Worm (Caenorhabditis elegans) whole organism, L4 larva: ENCODE data around the gene nlp-26.

Experiments
- F44E2.7 ChIP-seq: fragments of 200-800 bp; sonication (Bioruptor generic); IDR thresholded peaks from 2 replicates; pipeline ENCODE4 v2.1.2; 2022; ENCODE audit warnings: missing genetic modification characterization, missing compliant biosample characterization
- aly-2 ChIP-seq: sonication (generic microtip); optimal IDR thresholded peaks from 2 replicates; lab custom pipeline; 2018; ENCODE audit warnings: missing biosample characterization, missing genetic modification characterization
- attf-4 ChIP-seq: sonication (generic microtip); optimal IDR thresholded peaks from 3 replicates; lab custom pipeline; 2017; ENCODE audit warnings: missing biosample characterization, missing genetic modification characterization
- ceh-44 ChIP-seq: fragments of 200-800 bp; sonication (Bioruptor generic); IDR thresholded peaks from 2 replicates; pipeline ENCODE4 v1.3.6; 2022; ENCODE audit warnings: missing genetic modification reagents, missing genetic modification characterization, missing compliant biosample characterization
- dve-1 ChIP-seq: sonication (generic microtip); optimal IDR thresholded peaks from 2 replicates; lab custom pipeline; 2017; ENCODE audit warnings: antibody characterized with exemption, mild to moderate bottlenecking, missing genetic modification characterization, missing compliant biosample characterization; ENCODE audit not compliant: insufficient read depth
- fkh-10 ChIP-seq: fragments of 150-350 bp; optimal IDR thresholded peaks from 2 replicates; lab custom pipeline; 2014; ENCODE audit warnings: missing biosample characterization, missing genetic modification reagents, missing genetic modification characterization
- jun-1 ChIP-seq: fragments of 150-350 bp; optimal IDR thresholded peaks from 2 replicates; lab custom pipeline; 2014; ENCODE audit warnings: missing biosample characterization, missing genetic modification reagents, missing genetic modification characterization
- nhr-10 ChIP-seq: fragments of 150-350 bp; optimal IDR thresholded peaks from 2 replicates; lab custom pipeline; 2014; ENCODE audit warnings: missing biosample characterization, missing genetic modification characterization
- nhr-11 ChIP-seq: fragments of 150-350 bp; optimal IDR thresholded peaks from 2 replicates; lab custom pipeline; 2014; ENCODE audit warnings: missing biosample characterization, missing genetic modification characterization
- nhr-28 ChIP-seq: fragments of 150-350 bp; optimal IDR thresholded peaks from 2 replicates; lab custom pipeline; 2014; ENCODE audit warnings: missing biosample characterization, missing genetic modification characterization
- nhr-48 ChIP-seq: sonication (generic microtip); optimal IDR thresholded peaks from 2 replicates; lab custom pipeline; 2016; ENCODE audit warnings: mild to moderate bottlenecking, missing genetic modification characterization, missing compliant biosample characterization

- no peak for TF ChIP-seq fkh-10
- TF ChIP-seq jun-1: peak; percentile 15
- TF ChIP-seq nhr-10 (tag; lab: Kevin White, UChicago): no peak
- no peak for TF ChIP-seq aly-2 (tag; lab: Kevin White, UChicago)
- TF ChIP-seq attf-4: no peak
- TF ChIP-seq nhr-28 (tag; lab: Kevin White, UChicago): peak; percentile 33
- peak; percentile 99 for TF ChIP-seq F44E2.7
- TF ChIP-seq nhr-11 (tag; lab: Kevin White, UChicago): peak; percentile 70
- peak; percentile 91 for TF ChIP-seq dve-1 (tag; lab: Kevin White, UChicago)
- TF ChIP-seq ceh-44 (GFP tag; lab: Robert Waterston, UW): peak; percentile 97
- peak; percentile 81 for TF ChIP-seq nhr-48
Observed at ce11 chrV:19643015-19643414, 29.8 kb downstream of the nlp-26 start.
